Fruit fly (Drosophila melanogaster): ENCODE data around the gene Nup35.
A peak's percentile ranks its signal among the peaks of the same experiment; 100 is the strongest.

The Nup35 gene

dm6 chrX:18645720-18646213, 2.2 kb upstream of the Nup35 start (continued):
- TF ChIP-seq Drgx (GFP tag; IDR thresholded peaks at IDR 0.05) (peak; percentile 54), crc (GFP tag; optimal IDR thresholded peaks at IDR 0.05) (no peak), CG30403 (GFP tag; optimal IDR thresholded peaks at IDR 0.05) (peak; percentile 79), seq (GFP tag; IDR thresholded peaks at IDR 0.05) (peak; percentile 54), fd96Cb (tag; optimal IDR thresholded peaks at IDR 0.05) (peak; percentile 65), CrebB (tag; optimal IDR thresholded peaks at IDR 0.05) (peak; percentile 63), sug (tag; optimal IDR thresholded peaks at IDR 0.05) (no peak), CG4328 (GFP tag; optimal IDR thresholded peaks at IDR 0.05) (no peak), HLHmδ (GFP tag; optimal IDR thresholded peaks at IDR 0.05) (peak; percentile 54), Adf1 (GFP tag; IDR thresholded peaks at IDR 0.05) (peak; percentile 26; the same call in 1 of the 2 replicates), CG10274 (GFP tag; optimal IDR thresholded peaks at IDR 0.05) (peak; percentile 5), CG7556 (GFP tag; optimal IDR thresholded peaks at IDR 0.05) (peak; percentile 64), ttk (GFP tag; IDR thresholded peaks at IDR 0.05) (peak; percentile 47; the same call in 1 of the 2 replicates), CG4617 (GFP tag; optimal IDR thresholded peaks at IDR 0.05; ENCODE audit: borderline replicate concordance) (peak; percentile 19), ab (GFP tag; optimal IDR thresholded peaks at IDR 0.05) (no peak), lab (GFP tag; optimal IDR thresholded peaks at IDR 0.05) (peak; percentile 84), BEAF-32 (GFP tag; optimal IDR thresholded peaks at IDR 0.05) (no peak), cato (GFP tag; optimal IDR thresholded peaks at IDR 0.05; ENCODE audit: borderline replicate concordance) (peak; percentile 20), Xrp1 (GFP tag; IDR thresholded peaks at IDR 0.05) (peak; percentile 66), dmrt99B (tag; optimal IDR thresholded peaks at IDR 0.05) (peak; percentile 71), Bgb (GFP tag; IDR thresholded peaks at IDR 0.05; ENCODE audit: partially characterized antibody) (no peak), cas (GFP tag; IDR thresholded peaks at IDR 0.05) (peak; percentile 31; the same call in 1 of the 2 replicates), hbn (GFP tag; IDR thresholded peaks at IDR 0.05; ENCODE audit: partially characterized antibody) (no peak), CG10321 (GFP tag; IDR thresholded peaks at IDR 0.05) (no peak), nmo (GFP tag; optimal IDR thresholded peaks at IDR 0.05) (peak; percentile 76), CG17186 (GFP tag; optimal IDR thresholded peaks at IDR 0.05) (no peak), CG5953 (GFP tag; IDR thresholded peaks at IDR 0.05) (no peak), sisA (GFP tag; IDR thresholded peaks at IDR 0.05) (peak; percentile 67), Usf (GFP tag; optimal IDR thresholded peaks at IDR 0.05) (no peak), phol (tag; optimal IDR thresholded peaks at IDR 0.05) (peak; percentile 73), pum (GFP tag; optimal IDR thresholded peaks at IDR 0.05) (no peak), CG7987 (GFP tag; optimal IDR thresholded peaks at IDR 0.05) (peak; percentile 65), maf-S (GFP tag; optimal IDR thresholded peaks at IDR 0.05) (no peak), fu2 (GFP tag; optimal IDR thresholded peaks at IDR 0.05) (peak; percentile 11), CG2199 (GFP tag; IDR thresholded peaks at IDR 0.05) (no peak), CG14050 (GFP tag; IDR thresholded peaks at IDR 0.05) (peak; percentile 35), trh (GFP tag; optimal IDR thresholded peaks at IDR 0.05) (no peak), CG7372 (GFP tag; IDR thresholded peaks at IDR 0.05) (0 out of 2 replicates have a peak, but pooled peaks have one; percentile 15), sqz (GFP tag; optimal IDR thresholded peaks at IDR 0.05) (no peak), chif (GFP tag; optimal IDR thresholded peaks at IDR 0.05) (peak; percentile 37 to 65), twi (tag; optimal IDR thresholded peaks at IDR 0.05) (peak; percentile 24), CG13624 (GFP tag; optimal IDR thresholded peaks at IDR 0.05) (peak; percentile 29), CG6689 (GFP tag; IDR thresholded peaks at IDR 0.05) (peak; percentile 65), Camta (GFP tag; optimal IDR thresholded peaks at IDR 0.05) (peak; percentile 43), sima (GFP tag; optimal IDR thresholded peaks at IDR 0.05) (no peak), CG18011 (GFP tag; optimal IDR thresholded peaks at IDR 0.05) (peak; percentile 14), CG15269 (tag; optimal IDR thresholded peaks at IDR 0.05) (peak; percentile 66), CG14667 (GFP tag; IDR thresholded peaks at IDR 0.05) (no peak), Poxn (GFP tag; IDR thresholded peaks at IDR 0.05) (no peak), CG10959 (GFP tag; IDR thresholded peaks at IDR 0.05) (0 out of 2 replicates have a peak, but pooled peaks have one; percentile 25), Dip3 (GFP tag; optimal IDR thresholded peaks at IDR 0.05) (peak; percentile 10)

All from whole organism, embryonic.